Worm (Caenorhabditis elegans) whole organism, early embryonic: ENCODE measurements around the gene ZK662.2.

Source experiments
- B0310.2 ChIP-seq: sonication (generic microtip); optimal IDR thresholded peaks from 2 replicates; lab custom pipeline; 2016; ENCODE audit warnings: mild to moderate bottlenecking, missing genetic modification characterization, missing compliant biosample characterization
- F13C5.2 ChIP-seq: sonication (generic microtip); optimal IDR thresholded peaks from 2 replicates; lab custom pipeline; 2017; ENCODE audit warnings: mild to moderate bottlenecking, missing genetic modification characterization, inconsistent platforms, missing compliant biosample characterization
- aly-1 ChIP-seq: sonication (generic microtip); optimal IDR thresholded peaks from 2 replicates; lab custom pipeline; 2016; ENCODE audit warnings: missing genetic modification characterization, missing compliant biosample characterization
- ama-1 ChIP-seq: fragments of 150-350 bp; optimal IDR thresholded peaks from 2 replicates; lab custom pipeline; 2014
- ceh-13 ChIP-seq: fragments of 200-800 bp; sonication (Bioruptor generic); optimal IDR thresholded peaks from 2 replicates; lab custom pipeline; 2018; ENCODE audit warnings: mild to moderate bottlenecking, missing genetic modification characterization, missing compliant biosample characterization
- ceh-36 ChIP-seq: sonication (generic microtip); optimal IDR thresholded peaks from 2 replicates; lab custom pipeline; 2016; ENCODE audit warnings: missing genetic modification characterization, inconsistent platforms, missing compliant biosample characterization
- ets-7 ChIP-seq: sonication (generic microtip); optimal IDR thresholded peaks from 2 replicates; lab custom pipeline; 2016; ENCODE audit warnings: missing genotype, missing genetic modification characterization, missing compliant biosample characterization
- flt-1 ChIP-seq: fragments of 200-800 bp; sonication (Bioruptor generic); IDR thresholded peaks from 2 replicates; pipeline ENCODE4 v1.3.6; 2022; ENCODE audit warnings: missing genetic modification characterization, missing compliant biosample characterization
- hmbx-1 ChIP-seq: sonication (generic microtip); optimal IDR thresholded peaks from 2 replicates; lab custom pipeline; 2016; ENCODE audit warnings: mild to moderate bottlenecking, missing genetic modification characterization, missing compliant biosample characterization
- hmg-4 ChIP-seq: fragments of 200-800 bp; sonication (Bioruptor generic); optimal IDR thresholded peaks from 2 replicates; lab custom pipeline; 2018; ENCODE audit warnings: mild to moderate bottlenecking, missing genetic modification characterization, missing compliant biosample characterization
- hnd-1 ChIP-seq: sonication (generic microtip); optimal IDR thresholded peaks from 2 replicates; lab custom pipeline; 2016; ENCODE audit warnings: missing genetic modification characterization, missing compliant biosample characterization
- pes-1 ChIP-seq: fragments of 200-800 bp; sonication (Bioruptor generic); IDR thresholded peaks from 2 replicates; pipeline ENCODE4 v1.3.6; 2022; ENCODE audit warnings: missing genetic modification reagents, missing genetic modification characterization, missing compliant biosample characterization
- scrt-1 ChIP-seq: fragments of 200-800 bp; sonication (Bioruptor generic); IDR thresholded peaks from 2 replicates; pipeline ENCODE4 v1.3.6; 2022; ENCODE audit warnings: missing genetic modification characterization, missing compliant biosample characterization
- sea-1 ChIP-seq: fragments of 200-800 bp; sonication (Bioruptor generic); conservative IDR thresholded peaks from 2 replicates; pipeline ENCODE4 v1.3.6; 2022; ENCODE audit warnings: missing genetic modification characterization, missing compliant biosample characterization
- tbx-11 ChIP-seq: fragments of 200-800 bp; sonication (Bioruptor generic); IDR thresholded peaks from 2 replicates; pipeline ENCODE4 v1.3.6; 2022; ENCODE audit warnings: missing genetic modification characterization, missing compliant biosample characterization
- tbx-37 ChIP-seq: fragments of 200-800 bp; sonication (Bioruptor generic); conservative IDR thresholded peaks from 2 replicates; pipeline ENCODE4 v1.3.6; 2022; ENCODE audit warnings: missing genetic modification reagents, missing genetic modification characterization, missing compliant biosample characterization
- tra-4 ChIP-seq: sonication (generic microtip); optimal IDR thresholded peaks from 2 replicates; lab custom pipeline; 2017; ENCODE audit warnings: missing genetic modification characterization, missing compliant biosample characterization

The ZK662.2 gene

DNA sequence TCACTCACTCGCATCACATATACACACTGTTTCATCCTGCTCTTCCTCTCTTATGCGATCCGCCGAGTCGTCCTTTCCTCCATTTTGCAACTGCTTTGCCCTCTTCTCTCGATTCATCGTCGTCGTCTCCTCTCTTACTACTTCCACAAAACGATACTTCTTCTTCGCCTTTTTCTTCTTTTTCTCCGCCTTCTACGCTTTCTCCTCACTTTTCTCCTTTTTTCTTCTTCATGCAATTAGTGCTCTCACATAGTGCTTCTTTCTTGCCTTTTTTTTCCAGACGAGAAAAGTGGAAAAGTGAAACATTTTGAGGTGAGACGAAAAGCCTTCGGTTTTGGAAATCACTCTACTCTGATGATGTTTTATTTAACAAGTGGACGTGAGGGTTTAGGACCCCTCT, 36.9 kb upstream of the ZK662.2 start:
- TF ChIP-seq ama-1 (lab: Kevin White, UChicago) (no peak), scrt-1 (no peak), ceh-13 (GFP tag; lab: Kevin White, UChicago) (no peak), B0310.2 (tag; lab: Kevin White, UChicago) (no peak), hnd-1 (tag; lab: Kevin White, UChicago) (no peak), F13C5.2 (tag; lab: Kevin White, UChicago) (no peak), flt-1 (GFP tag; lab: Robert Waterston, UW) (no peak), aly-1 (tag; lab: Kevin White, UChicago) (no peak), hmbx-1 (tag; lab: Kevin White, UChicago) (no peak), ceh-36 (no peak), hmg-4 (GFP tag; lab: Kevin White, UChicago) (no peak), sea-1 (no peak), tra-4 (tag; lab: Kevin White, UChicago) (no peak), tbx-37 (no peak), pes-1 (GFP tag; lab: Robert Waterston, UW) (no peak), ets-7 (no peak), tbx-11 (GFP tag; lab: Robert Waterston, UW) (no peak)

DNA sequence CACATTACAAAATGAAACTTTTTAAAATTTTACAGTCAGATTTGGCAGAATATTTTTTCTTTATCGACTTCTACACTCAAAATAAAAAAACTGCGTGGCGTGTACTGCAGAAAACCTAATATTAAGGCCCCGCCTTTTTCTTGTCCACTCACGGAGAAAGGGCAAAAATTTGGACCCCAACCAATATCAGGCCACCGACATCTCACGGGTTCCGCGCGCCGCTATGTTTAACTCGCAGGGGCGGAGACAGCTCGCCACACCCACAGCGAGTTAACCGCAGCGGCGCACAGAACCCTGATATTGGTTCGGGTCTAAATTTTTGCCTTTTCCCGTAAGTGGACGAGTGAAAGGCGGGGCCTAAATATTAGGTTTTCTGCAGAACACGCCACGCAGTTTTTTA, 32.8 kb upstream of the ZK662.2 start:
- TF ChIP-seq hmg-4 (GFP tag; lab: Kevin White, UChicago) (no peak), ets-7 (no peak), pes-1 (GFP tag; lab: Robert Waterston, UW) (no peak), aly-1 (tag; lab: Kevin White, UChicago) (no peak), scrt-1 (no peak), flt-1 (GFP tag; lab: Robert Waterston, UW) (no peak), tbx-11 (GFP tag; lab: Robert Waterston, UW) (no peak)

DNA sequence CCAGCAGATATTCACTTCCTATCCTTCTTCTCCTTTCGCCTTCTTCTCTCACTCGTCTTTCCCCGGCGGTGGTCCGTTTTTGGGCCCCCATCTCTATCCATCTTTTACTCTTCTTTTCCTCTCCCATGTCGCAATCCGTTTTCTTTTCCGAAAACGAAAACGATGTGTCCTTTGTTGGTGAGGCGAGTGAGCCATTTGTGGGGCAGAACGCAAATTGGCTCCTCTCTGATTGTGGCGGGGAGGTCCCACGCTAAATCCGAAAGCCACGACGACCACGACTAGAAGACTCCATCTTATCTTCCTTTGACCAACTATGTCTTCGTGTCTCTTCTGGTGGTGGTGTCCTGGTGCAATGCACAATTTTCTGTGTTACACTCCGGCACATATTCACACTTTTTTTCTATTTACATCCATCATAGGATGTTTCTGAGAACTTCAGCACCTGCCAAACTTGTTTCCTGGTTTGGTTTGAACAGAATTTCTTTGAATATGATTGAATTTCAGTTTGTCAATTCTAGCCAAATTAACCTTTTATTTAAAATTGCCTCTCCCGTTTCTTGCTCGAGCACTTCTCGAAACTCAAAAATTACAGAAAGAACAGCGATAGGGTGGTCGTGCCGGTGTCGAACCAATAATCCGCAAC, 30.2 kb upstream of the ZK662.2 start, which contains the start of gene pcdr-1:
pcdr-1 (plus strand) TSS at position 593 of the 643 bp plus-strand sequence.
- no peak for TF ChIP-seq hmbx-1 (tag; lab: Kevin White, UChicago)
- no peak for TF ChIP-seq B0310.2 (tag; lab: Kevin White, UChicago)
- no peak for TF ChIP-seq ets-7
- TF ChIP-seq hmg-4 (GFP tag; lab: Kevin White, UChicago) = no peak

ce11 chrX:15668053-15668599, 28.4 kb upstream of the ZK662.2 start:
- TF ChIP-seq tra-4 (tag; lab: Kevin White, UChicago) (no peak), sea-1 (no peak), aly-1 (tag; lab: Kevin White, UChicago) (no peak), pes-1 (GFP tag; lab: Robert Waterston, UW) (no peak), scrt-1 (no peak), hmbx-1 (tag; lab: Kevin White, UChicago) (no peak), tbx-37 (no peak), hmg-4 (GFP tag; lab: Kevin White, UChicago) (no peak), ceh-36 (no peak), ama-1 (lab: Kevin White, UChicago) (no peak), ceh-13 (GFP tag; lab: Kevin White, UChicago) (no peak)

DNA sequence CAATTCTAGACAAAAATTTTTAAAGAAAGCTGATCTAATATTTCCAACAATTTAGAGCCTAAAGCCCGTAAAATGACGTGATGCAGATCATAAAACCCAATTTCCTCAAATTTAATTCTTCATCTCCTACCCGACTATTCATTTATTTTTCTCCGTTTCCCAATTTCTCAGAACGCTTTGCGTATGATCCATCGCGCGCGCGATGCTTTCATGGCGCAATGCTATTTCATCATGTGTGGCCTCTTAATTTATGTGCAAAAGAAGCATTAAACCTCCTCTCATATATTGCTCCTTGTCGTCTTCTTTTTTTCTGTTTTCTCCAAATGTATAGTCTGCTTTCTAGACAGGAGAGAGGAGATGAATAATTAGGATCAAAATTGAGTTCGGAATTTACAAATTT, 27.8 kb upstream of the ZK662.2 start:
- TF ChIP-seq tra-4 (tag; lab: Kevin White, UChicago) (no peak), ceh-36 (no peak), ama-1 (lab: Kevin White, UChicago) (no peak), sea-1 (no peak), hnd-1 (tag; lab: Kevin White, UChicago) (no peak), flt-1 (GFP tag; lab: Robert Waterston, UW) (no peak), pes-1 (GFP tag; lab: Robert Waterston, UW) (no peak), F13C5.2 (tag; lab: Kevin White, UChicago) (no peak), ets-7 (no peak), tbx-37 (no peak), aly-1 (tag; lab: Kevin White, UChicago) (no peak), hmg-4 (GFP tag; lab: Kevin White, UChicago) (no peak)

ce11 chrX:15675622-15676021, 20.9 kb upstream of the ZK662.2 start, which contains the start of gene F59D12.2:
Gene F59D12.2 (minus strand): TSS chrX:15675722.
- TF ChIP-seq scrt-1 (no peak), ama-1 (lab: Kevin White, UChicago) (no peak), ceh-13 (GFP tag; lab: Kevin White, UChicago) (no peak)

DNA sequence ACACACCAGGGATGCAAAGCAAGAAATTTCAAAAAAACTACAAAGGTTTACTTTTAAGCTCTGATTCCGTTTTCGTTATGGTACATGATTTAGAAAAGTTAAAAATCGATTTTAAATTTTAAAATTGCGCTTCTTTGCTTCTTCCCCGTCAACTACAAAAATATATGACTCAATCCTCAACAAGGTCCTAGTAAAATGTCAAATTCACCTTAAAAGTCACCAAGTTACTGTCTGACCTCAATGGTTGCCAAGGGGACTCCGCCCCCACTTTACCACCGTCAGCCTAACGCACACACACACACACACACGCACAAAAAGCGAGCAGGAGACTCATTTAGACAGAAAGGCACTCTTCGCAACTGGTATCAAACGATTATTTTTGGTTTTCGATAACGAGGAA, 15.1 kb upstream of the ZK662.2 start, which contains the start of gene gpn-1:
gpn-1 (plus strand) TSS at position 301 of the 400 bp plus-strand sequence.
- TF ChIP-seq F13C5.2 (tag; lab: Kevin White, UChicago) = no peak
- TF ChIP-seq scrt-1 = no peak
- TF ChIP-seq hnd-1 (tag; lab: Kevin White, UChicago) = no peak
- TF ChIP-seq tra-4 (tag; lab: Kevin White, UChicago) = no peak
- TF ChIP-seq tbx-37 = no peak
- TF ChIP-seq hmbx-1 (tag; lab: Kevin White, UChicago) = no peak
- TF ChIP-seq ets-7 = no peak
- no peak for TF ChIP-seq ceh-36
- TF ChIP-seq B0310.2 (tag; lab: Kevin White, UChicago) = no peak
- no peak for TF ChIP-seq tbx-11 (GFP tag; lab: Robert Waterston, UW)
- no peak for TF ChIP-seq sea-1
- no peak for TF ChIP-seq aly-1 (tag; lab: Kevin White, UChicago)
- TF ChIP-seq pes-1 (GFP tag; lab: Robert Waterston, UW) = no peak
- TF ChIP-seq hmg-4 (GFP tag; lab: Kevin White, UChicago) = no peak
- no peak for TF ChIP-seq ama-1 (lab: Kevin White, UChicago)
- no peak for TF ChIP-seq ceh-13 (GFP tag; lab: Kevin White, UChicago)
